Worm (Caenorhabditis elegans) whole organism, L4 larva: ENCODE data around the gene srt-24.

Experiments
- ama-1 ChIP-seq: fragments of 150-350 bp; optimal IDR thresholded peaks from 2 replicates; lab custom pipeline; 2014; ENCODE audit warnings: inconsistent platforms, mixed read lengths
- ceh-28 ChIP-seq: fragments of 150-350 bp; optimal IDR thresholded peaks from 2 replicates; lab custom pipeline; 2014; ENCODE audit warnings: missing biosample characterization, missing genetic modification reagents, missing genetic modification characterization
- daf-8 ChIP-seq: fragments of 200-800 bp; sonication (Bioruptor generic); IDR thresholded peaks from 2 replicates; pipeline ENCODE4 v1.3.6; 2022; ENCODE audit warnings: missing genetic modification characterization, missing compliant biosample characterization
- nhr-10 ChIP-seq: fragments of 150-350 bp; optimal IDR thresholded peaks from 2 replicates; lab custom pipeline; 2014; ENCODE audit warnings: missing biosample characterization, missing genetic modification characterization
- vab-7 ChIP-seq: fragments of 200-800 bp; sonication (Bioruptor generic); IDR thresholded peaks from 2 replicates; pipeline ENCODE4 v1.3.6; 2022; ENCODE audit warnings: missing genetic modification reagents, missing genetic modification characterization, missing compliant biosample characterization

ce11 chrIV:707635-708034 lies 23.2 kb downstream of the srt-24 start, which contains the start of gene cutl-26:
- TF ChIP-seq daf-8 (no peak), ama-1 (no peak), ceh-28 (tag; lab: Kevin White, UChicago) (no peak), vab-7 (no peak), nhr-10 (tag; lab: Kevin White, UChicago) (no peak)
